Worm (Caenorhabditis elegans) whole organism, L2 larva: Measurements from ENCODE around the gene F07B10.7.

Experiments
- C34F6.9 ChIP-seq: fragments of 150-350 bp; optimal IDR thresholded peaks from 2 replicates; lab custom pipeline; 2014; ENCODE audit warnings: missing biosample characterization, missing genetic modification characterization
- F13H6.1 ChIP-seq: sonication (generic microtip); optimal IDR thresholded peaks from 2 replicates; lab custom pipeline; 2016; ENCODE audit warnings: missing genetic modification characterization, missing compliant biosample characterization
- R02D3.7 ChIP-seq: fragments of 150-350 bp; optimal IDR thresholded peaks from 2 replicates; lab custom pipeline; 2014; ENCODE audit warnings: missing biosample characterization, missing genetic modification characterization
- alr-1 ChIP-seq: fragments of 150-350 bp; optimal IDR thresholded peaks from 2 replicates; lab custom pipeline; 2014; ENCODE audit warnings: missing biosample characterization, missing genetic modification characterization
- aly-2 ChIP-seq: fragments of 150-350 bp; optimal IDR thresholded peaks from 2 replicates; lab custom pipeline; 2014; ENCODE audit warnings: missing biosample characterization, missing genetic modification characterization
- ama-1 ChIP-seq: fragments of 150-350 bp; optimal IDR thresholded peaks from 2 replicates; lab custom pipeline; 2018; ENCODE audit warnings: inconsistent platforms
- blmp-1 ChIP-seq: sonication (generic microtip); optimal IDR thresholded peaks from 2 replicates; lab custom pipeline; 2017; ENCODE audit warnings: missing genetic modification characterization, mild to moderate bottlenecking, missing compliant biosample characterization, antibody characterized with exemption, moderate library complexity; ENCODE audit not compliant: insufficient read depth
- ceh-16 ChIP-seq: fragments of 150-350 bp; optimal IDR thresholded peaks from 2 replicates; lab custom pipeline; 2014; ENCODE audit warnings: missing biosample characterization, missing genetic modification characterization
- ceh-82 ChIP-seq: fragments of 150-350 bp; optimal IDR thresholded peaks from 2 replicates; lab custom pipeline; 2014; ENCODE audit warnings: missing biosample characterization, missing genetic modification characterization
- crh-2 ChIP-seq: sonication (generic microtip); optimal IDR thresholded peaks from 2 replicates; lab custom pipeline; 2017; ENCODE audit warnings: missing biosample characterization, missing genetic modification characterization
- dmd-4 ChIP-seq: sonication (generic microtip); optimal IDR thresholded peaks from 2 replicates; lab custom pipeline; 2017; ENCODE audit warnings: missing biosample characterization, missing genetic modification characterization
- egl-27 ChIP-seq: sonication (generic microtip); optimal IDR thresholded peaks from 3 replicates; lab custom pipeline; 2017; ENCODE audit warnings: missing biosample characterization, missing genetic modification reagents, missing genetic modification characterization
- elt-1 ChIP-seq: fragments of 150-350 bp; optimal IDR thresholded peaks from 2 replicates; lab custom pipeline; 2014; ENCODE audit warnings: missing biosample characterization, missing genetic modification characterization
- elt-3 ChIP-seq: sonication (generic microtip); optimal IDR thresholded peaks from 2 replicates; lab custom pipeline; 2017; ENCODE audit warnings: missing biosample characterization, missing genetic modification characterization
- fos-1 ChIP-seq: fragments of 150-350 bp; optimal IDR thresholded peaks from 2 replicates; lab custom pipeline; 2014; ENCODE audit warnings: missing biosample characterization, missing genetic modification characterization
- lin-11 ChIP-seq: fragments of 150-350 bp; sonication (generic microtip); optimal IDR thresholded peaks from 2 replicates; lab custom pipeline; 2014; ENCODE audit warnings: missing biosample characterization, missing genetic modification characterization, inconsistent platforms, mixed read lengths
- lin-13 ChIP-seq: fragments of 150-350 bp; optimal IDR thresholded peaks from 2 replicates; lab custom pipeline; 2014; ENCODE audit warnings: missing biosample characterization, missing genetic modification reagents, missing genetic modification characterization
- lin-39 ChIP-seq: fragments of 150-350 bp; optimal IDR thresholded peaks from 2 replicates; lab custom pipeline; 2014; ENCODE audit warnings: missing biosample characterization, missing genetic modification reagents, missing genetic modification characterization
- lsy-2 ChIP-seq, 2 experiments: fragments of 150-350 bp in 1 of 2; sonication (generic microtip) in 1 of 2; optimal IDR thresholded peaks; 2 replicates each; lab custom pipeline; 2014 to 2017; ENCODE audit warnings: missing biosample characterization in 2 of 2, missing genetic modification characterization in 2 of 2
- mab-5 ChIP-seq: fragments of 150-350 bp; optimal IDR thresholded peaks from 2 replicates; lab custom pipeline; 2014; ENCODE audit warnings: missing biosample characterization, missing genetic modification characterization
- mbf-1 ChIP-seq: sonication (generic microtip); optimal IDR thresholded peaks from 2 replicates; lab custom pipeline; 2017; ENCODE audit warnings: missing biosample characterization, missing genetic modification characterization
- mdl-1 ChIP-seq, 2 experiments: fragments of 150-350 bp in 1 of 2; sonication (generic microtip) in 1 of 2; optimal IDR thresholded peaks; 2 replicates each; lab custom pipeline; 2017; ENCODE audit warnings: missing biosample characterization in 2 of 2, missing genetic modification characterization in 2 of 2
- nhr-10 ChIP-seq: sonication (generic microtip); optimal IDR thresholded peaks from 2 replicates; lab custom pipeline; 2017; ENCODE audit warnings: missing biosample characterization, missing genetic modification characterization
- nhr-11 ChIP-seq: fragments of 150-350 bp; optimal IDR thresholded peaks from 2 replicates; lab custom pipeline; 2014; ENCODE audit warnings: missing biosample characterization, missing genetic modification characterization
- nhr-12 ChIP-seq: fragments of 150-350 bp; optimal IDR thresholded peaks from 2 replicates; lab custom pipeline; 2014; ENCODE audit warnings: missing biosample characterization, missing genetic modification characterization
- nhr-129 ChIP-seq: fragments of 150-350 bp; optimal IDR thresholded peaks from 2 replicates; lab custom pipeline; 2014; ENCODE audit warnings: missing biosample characterization, missing genetic modification characterization
- nhr-21 ChIP-seq: fragments of 150-350 bp; optimal IDR thresholded peaks from 2 replicates; lab custom pipeline; 2014; ENCODE audit warnings: missing biosample characterization, missing genetic modification characterization
- nhr-23 ChIP-seq: fragments of 150-350 bp; optimal IDR thresholded peaks from 2 replicates; lab custom pipeline; 2014; ENCODE audit warnings: missing biosample characterization, missing genetic modification reagents, missing genetic modification characterization
- nhr-237 ChIP-seq: fragments of 150-350 bp; optimal IDR thresholded peaks from 2 replicates; lab custom pipeline; 2014; ENCODE audit warnings: missing biosample characterization, missing genetic modification characterization
- nhr-25 ChIP-seq: fragments of 150-350 bp; sonication (generic microtip); optimal IDR thresholded peaks from 3 replicates; lab custom pipeline; 2014; ENCODE audit warnings: missing biosample characterization, missing genetic modification characterization
- nhr-6 ChIP-seq: fragments of 150-350 bp; optimal IDR thresholded peaks from 2 replicates; lab custom pipeline; 2014; ENCODE audit warnings: missing biosample characterization, missing genetic modification characterization
- nhr-77 ChIP-seq: fragments of 150-350 bp; optimal IDR thresholded peaks from 2 replicates; lab custom pipeline; 2014; ENCODE audit warnings: missing biosample characterization, missing genetic modification characterization
- peb-1 ChIP-seq: fragments of 150-350 bp; optimal IDR thresholded peaks from 2 replicates; lab custom pipeline; 2014; ENCODE audit warnings: missing biosample characterization, missing genetic modification characterization
- sem-4 ChIP-seq: fragments of 150-350 bp; optimal IDR thresholded peaks from 2 replicates; lab custom pipeline; 2014; ENCODE audit warnings: missing biosample characterization, missing genetic modification reagents, missing genetic modification characterization
- skn-1 ChIP-seq: sonication (generic microtip); optimal IDR thresholded peaks from 2 replicates; lab custom pipeline; 2017; ENCODE audit warnings: missing biosample characterization, missing genetic modification characterization
- sma-3 ChIP-seq: sonication (generic microtip); optimal IDR thresholded peaks from 2 replicates; lab custom pipeline; 2016; ENCODE audit warnings: missing genetic modification reagents, missing genetic modification characterization, missing compliant biosample characterization
- sma-9 ChIP-seq, 2 experiments: fragments of 150-350 bp in 1 of 2; sonication (generic microtip) in 1 of 2; optimal IDR thresholded peaks; 2 replicates each; lab custom pipeline; 2014 to 2016; ENCODE audit warnings: missing genetic modification characterization in 2 of 2, mild to moderate bottlenecking in 1 of 2, missing biosample characterization in 1 of 2, missing compliant biosample characterization in 1 of 2, missing genetic modification reagents in 1 of 2, moderate library complexity in 1 of 2
- snpc-4 ChIP-seq: fragments of 150-350 bp; optimal IDR thresholded peaks from 2 replicates; lab custom pipeline; 2014; ENCODE audit warnings: missing biosample characterization, missing genetic modification characterization
- unc-39 ChIP-seq: fragments of 150-350 bp; optimal IDR thresholded peaks from 2 replicates; lab custom pipeline; 2014; ENCODE audit warnings: missing biosample characterization, missing genetic modification characterization
- unc-55 ChIP-seq: fragments of 150-350 bp; sonication (generic microtip); optimal IDR thresholded peaks from 3 replicates; lab custom pipeline; 2014; ENCODE audit warnings: missing biosample characterization, missing genetic modification reagents, missing genetic modification characterization
- unc-62 ChIP-seq: fragments of 150-350 bp; optimal IDR thresholded peaks from 2 replicates; lab custom pipeline; 2014; ENCODE audit warnings: missing biosample characterization, missing genetic modification reagents, missing genetic modification characterization
- zag-1 ChIP-seq: fragments of 150-350 bp; optimal IDR thresholded peaks from 2 replicates; lab custom pipeline; 2014; ENCODE audit warnings: missing biosample characterization, missing genetic modification characterization
- ztf-1 ChIP-seq: fragments of 200-800 bp; sonication (Bioruptor generic); conservative IDR thresholded peaks from 2 replicates; pipeline ENCODE4 v1.3.6; 2022; ENCODE audit warnings: missing genetic modification characterization, missing compliant biosample characterization
- ztf-11 ChIP-seq: sonication (generic microtip); optimal IDR thresholded peaks from 2 replicates; lab custom pipeline; 2017; ENCODE audit warnings: missing biosample characterization, missing genetic modification characterization
- ztf-4 ChIP-seq: fragments of 150-350 bp; optimal IDR thresholded peaks from 2 replicates; lab custom pipeline; 2014; ENCODE audit warnings: missing biosample characterization, missing genetic modification characterization

Gene F07B10.7

ce11 chrV:11235876-11236275, 24.6 kb downstream of the F07B10.7 start:
- TF ChIP-seq fos-1 (tag; lab: Kevin White, UChicago), result peak; percentile 64
- TF ChIP-seq elt-1 (tag; lab: Kevin White, UChicago), result no peak
- TF ChIP-seq unc-62 (GFP tag; lab: Kevin White, UChicago), result no peak
- TF ChIP-seq nhr-10 (tag; lab: Kevin White, UChicago), result no peak
- TF ChIP-seq nhr-23 (tag; lab: Kevin White, UChicago), result no peak
- no peak for TF ChIP-seq snpc-4 (tag; lab: Kevin White, UChicago)
- no peak for TF ChIP-seq nhr-237 (tag; lab: Kevin White, UChicago)
- no peak for TF ChIP-seq aly-2 (tag; lab: Kevin White, UChicago)
- TF ChIP-seq lsy-2 (tag; optimal IDR thresholded peaks at IDR 0.05; lab: Kevin White, UChicago), result peak in 1 of 2 experiments; percentile 7

ce11 chrV:11234350-11234749, 26.2 kb downstream of the F07B10.7 start, which contains the start of gene T19B10.5:
T19B10.5 (plus strand) TSS chrV:11234650.
- TF ChIP-seq F13H6.1 (tag; lab: Kevin White, UChicago) (no peak), nhr-10 (tag; lab: Kevin White, UChicago) (no peak), blmp-1 (tag; lab: Kevin White, UChicago) (no peak)
- TF ChIP-seq, all 48 proteins: peak for 0

ce11 chrV:11231177-11231576, 29.3 kb downstream of the F07B10.7 start:
- peak; percentile 53 for TF ChIP-seq blmp-1 (tag; lab: Kevin White, UChicago)
- no peak for TF ChIP-seq nhr-12
- TF ChIP-seq, all 48 proteins: peak for 1

ce11 chrV:11228653-11229173, 31.8 kb downstream of the F07B10.7 start, which contains the start of gene pqn-70:
pqn-70 (minus strand) TSS chrV:11228703.
- peak; percentile 45 for TF ChIP-seq egl-27
- TF ChIP-seq nhr-237 (tag; lab: Kevin White, UChicago), result no peak
- TF ChIP-seq nhr-12, result peak; percentile 9
- no peak for TF ChIP-seq peb-1 (tag; lab: Kevin White, UChicago)
- no peak for TF ChIP-seq nhr-23 (tag; lab: Kevin White, UChicago)
- TF ChIP-seq elt-3 (tag; lab: Kevin White, UChicago), result no peak
- no peak for TF ChIP-seq alr-1 (tag; lab: Kevin White, UChicago)
- peak; percentile 55 for TF ChIP-seq fos-1 (tag; lab: Kevin White, UChicago)
- TF ChIP-seq ceh-16 (tag; lab: Kevin White, UChicago), result no peak
- peak; percentile 87 for TF ChIP-seq sma-9 (GFP tag; optimal IDR thresholded peaks at IDR 0.05; lab: Kevin White, UChicago)
- TF ChIP-seq sma-9 (tag; optimal IDR thresholded peaks at IDR 0.05; lab: Kevin White, UChicago), result no peak
- TF ChIP-seq sma-3 (GFP tag; lab: Kevin White, UChicago), result peak; percentile 86
- no peak for TF ChIP-seq skn-1
- peak; percentile 91 for TF ChIP-seq unc-55 (GFP tag; lab: Kevin White, UChicago)
- TF ChIP-seq elt-1 (tag; lab: Kevin White, UChicago), result no peak
- peak; percentile 91 for TF ChIP-seq lin-11 (tag; lab: Kevin White, UChicago)
- TF ChIP-seq nhr-6 (tag; lab: Kevin White, UChicago), result peak; percentile 40
- peak in 1 of 2 experiments; percentile 23 for TF ChIP-seq mdl-1 (tag; optimal IDR thresholded peaks at IDR 0.05; lab: Kevin White, UChicago)
- peak; percentile 37 for TF ChIP-seq ama-1 (lab: Kevin White, UChicago)
- TF ChIP-seq F13H6.1 (tag; lab: Kevin White, UChicago), result peak; percentile 84
- no peak for TF ChIP-seq aly-2 (tag; lab: Kevin White, UChicago)
- no peak for TF ChIP-seq dmd-4 (tag; lab: Kevin White, UChicago)
- TF ChIP-seq snpc-4 (tag; lab: Kevin White, UChicago), result peak; percentile 71
- no peak for TF ChIP-seq nhr-11
- TF ChIP-seq nhr-21, result peak; percentile 85
- TF ChIP-seq unc-39, result no peak
- peak; percentile 83 for TF ChIP-seq lin-13
- TF ChIP-seq nhr-25, result peak; percentile 82
- peak; percentile 71 for TF ChIP-seq mab-5 (tag; lab: Kevin White, UChicago)
- peak; percentile 67 to 92 for TF ChIP-seq lsy-2 (tag; optimal IDR thresholded peaks at IDR 0.05; lab: Kevin White, UChicago)
- TF ChIP-seq nhr-77 (tag; lab: Kevin White, UChicago), result no peak
- TF ChIP-seq unc-62 (GFP tag; lab: Kevin White, UChicago), result no peak
- TF ChIP-seq ztf-4, result peak; percentile 59
- TF ChIP-seq crh-2 (tag; lab: Kevin White, UChicago), result peak; percentile 89
- peak; percentile 77 for TF ChIP-seq blmp-1 (tag; lab: Kevin White, UChicago)
- TF ChIP-seq ztf-1 (GFP tag; lab: Robert Waterston, UW), result no peak
- no peak for TF ChIP-seq R02D3.7 (tag; lab: Kevin White, UChicago)
- peak; percentile 81 for TF ChIP-seq nhr-129 (tag; lab: Kevin White, UChicago)
- peak; percentile 83 for TF ChIP-seq sem-4 (tag; lab: Kevin White, UChicago)
- TF ChIP-seq lin-39 (tag; lab: Kevin White, UChicago), result no peak
- TF ChIP-seq ztf-11 (tag; lab: Kevin White, UChicago), result no peak
- peak; percentile 92 for TF ChIP-seq C34F6.9 (tag; lab: Kevin White, UChicago)
- peak; percentile 78 for TF ChIP-seq ceh-82 (tag; lab: Kevin White, UChicago)
- no peak for TF ChIP-seq mbf-1 (tag; lab: Kevin White, UChicago)
- no peak for TF ChIP-seq nhr-10 (tag; lab: Kevin White, UChicago)
- TF ChIP-seq zag-1 (tag; lab: Kevin White, UChicago), result peak; percentile 57
